Worm (Caenorhabditis elegans) whole organism, midembryonic: ENCODE measurements around the gene nuo-1.
"Not testable (repeated sequence)": the region's sequence is repeated elsewhere in the genome, so short reads cannot be mapped to it uniquely, and the experiment has no call there.

Source experiments
- T22C8.4 ChIP-seq: fragments of 200-800 bp; sonication (Bioruptor generic); IDR thresholded peaks from 2 replicates; pipeline ENCODE4 v1.3.6; 2022; ENCODE audit warnings: missing genetic modification characterization, missing compliant biosample characterization
- cog-1 ChIP-seq: sonication (generic microtip); optimal IDR thresholded peaks from 2 replicates; lab custom pipeline; 2016; ENCODE audit warnings: missing genetic modification characterization, missing compliant biosample characterization
- flt-1 ChIP-seq: fragments of 200-800 bp; sonication (Bioruptor generic); IDR thresholded peaks from 2 replicates; pipeline ENCODE4 v1.3.6; 2022; ENCODE audit warnings: missing genetic modification characterization, missing compliant biosample characterization
- klf-2 ChIP-seq: fragments of 200-800 bp; sonication (Bioruptor generic); conservative IDR thresholded peaks from 2 replicates; pipeline ENCODE4 v1.3.6; 2022; ENCODE audit warnings: missing genetic modification reagents, missing genetic modification characterization, missing compliant biosample characterization
- med-1 ChIP-seq: sonication (generic microtip); optimal IDR thresholded peaks from 2 replicates; lab custom pipeline; 2017; ENCODE audit warnings: missing genetic modification characterization, mild to moderate bottlenecking, missing compliant biosample characterization, antibody characterized with exemption, missing genetic modification reagents; ENCODE audit not compliant: insufficient read depth
- ztf-23 ChIP-seq: fragments of 200-800 bp; sonication (Bioruptor generic); IDR thresholded peaks from 2 replicates; pipeline ENCODE4 v1.3.6; 2022; ENCODE audit warnings: missing genetic modification reagents, missing genetic modification characterization, missing compliant biosample characterization

DNA sequence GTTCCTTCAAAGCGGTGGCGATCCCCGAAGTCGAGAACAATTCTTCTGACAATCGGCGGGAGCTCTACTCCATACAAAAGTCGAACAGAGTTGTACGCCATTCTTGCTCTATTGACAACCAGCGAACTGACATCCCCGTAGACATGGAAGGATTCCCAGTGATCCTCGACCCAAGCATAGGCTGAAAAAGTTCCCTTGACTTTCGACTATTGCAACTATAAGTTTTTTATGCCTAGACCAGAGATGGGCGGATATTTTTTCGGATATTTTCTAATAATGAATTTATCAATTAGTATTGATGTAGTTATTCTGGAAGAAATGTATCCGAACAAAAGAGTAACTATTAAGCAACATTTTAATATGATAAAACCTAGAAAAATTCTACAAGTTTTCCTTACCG is 24.2 kb downstream of the nuo-1 start, which contains the start of gene W10C6.2:
- TF ChIP-seq klf-2 (GFP tag; lab: Robert Waterston, UW); med-1 (GFP tag; lab: Kevin White, UChicago); ztf-23; flt-1 (GFP tag; lab: Robert Waterston, UW); cog-1 (tag; lab: Kevin White, UChicago); T22C8.4 (GFP tag; lab: Robert Waterston, UW): not testable (repeated sequence)
